Fruit fly (Drosophila melanogaster) whole organism: ENCODE measurements around the gene Pex12.

Experiments used
- CG8478 ChIP-seq: fragments of >200 bp; optimal IDR thresholded peaks from 2 replicates; lab custom pipeline; 2018; ENCODE audit warnings: inconsistent platforms
- Dll ChIP-seq: fragments of >200 bp; optimal IDR thresholded peaks from 2 replicates; lab custom pipeline; 2017
- EcR ChIP-seq, 2 experiments: fragments of >200 bp; optimal IDR thresholded peaks; 2 replicates each; lab custom pipeline; 2017; ENCODE audit warnings: missing biosample characterization in 2 of 2, missing genetic modification characterization in 2 of 2, missing genetic modification reagents in 2 of 2
- pan ChIP-seq: fragments of >200 bp; optimal IDR thresholded peaks from 2 replicates; lab custom pipeline; 2017
- psq ChIP-seq: fragments of >200 bp; optimal IDR thresholded peaks from 2 replicates; lab custom pipeline; 2017

DNA sequence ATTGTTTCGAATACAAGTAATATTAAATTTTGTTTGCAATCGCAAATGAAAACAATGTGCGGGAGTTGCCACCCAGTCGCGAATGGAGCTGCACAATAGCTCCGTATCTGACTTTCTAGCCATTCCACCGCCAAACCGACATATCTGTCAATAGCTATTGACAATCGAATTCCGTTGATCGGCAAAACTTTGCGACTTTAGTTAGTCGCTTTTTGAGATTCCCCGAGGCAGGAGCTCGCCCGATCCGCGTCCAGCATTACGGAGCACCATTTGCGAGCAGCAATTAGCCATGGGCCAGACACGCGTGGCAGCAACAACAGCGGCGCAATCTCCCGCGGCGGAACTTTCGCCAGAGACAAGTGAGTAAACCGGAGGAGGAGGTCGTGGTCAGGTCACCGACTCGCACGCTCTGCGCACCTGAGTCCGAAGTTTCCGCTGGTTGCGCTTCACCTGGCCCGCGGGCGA, 36.9 kb downstream of the Pex12 start, which contains the start of the genes CG4291 and kraken:
- TF ChIP-seq psq (lab: Kevin White, UChicago), result no peak
- no peak for TF ChIP-seq pan (lab: Kevin White, UChicago)
- no peak for TF ChIP-seq Dll (lab: Kevin White, UChicago)
- no peak for TF ChIP-seq CG8478
- TF ChIP-seq EcR (GFP tag; optimal IDR thresholded peaks at IDR 0.05; lab: Kevin White, UChicago), result no peak
